Worm (Caenorhabditis elegans): Measurements from ENCODE around the gene Y32F6A.4.

- TF ChIP-seq pha-4 (tag; optimal IDR thresholded peaks at IDR 0.05) (no peak), mxl-1 (tag; optimal IDR thresholded peaks at IDR 0.05) (no peak), unc-62 (GFP tag; optimal IDR thresholded peaks at IDR 0.05) (no peak), xnd-1 (tag; optimal IDR thresholded peaks at IDR 0.05) (no peak), attf-5 (GFP tag; optimal IDR thresholded peaks at IDR 0.05) (no peak), C17E4.6 (GFP tag; IDR thresholded peaks at IDR 0.05) (no peak), lsl-1 (GFP tag; optimal IDR thresholded peaks at IDR 0.05) (no peak), snpc-1.1 (tag; optimal IDR thresholded peaks at IDR 0.05; ENCODE audit: insufficient read depth) (no peak), mcd-1 (GFP tag; IDR thresholded peaks at IDR 0.05) (no peak), F37B4.10 (GFP tag; IDR thresholded peaks at IDR 0.05) (no peak), rpc-1 (optimal IDR thresholded peaks at IDR 0.05) (no peak), rpc-1 (tag; optimal IDR thresholded peaks at IDR 0.05) (no peak), ama-1 (optimal IDR thresholded peaks at IDR 0.05) (peak; percentile 66), ama-1 (GFP tag; optimal IDR thresholded peaks at IDR 0.05) (no peak), madf-3 (GFP tag; IDR thresholded peaks at IDR 0.05) (peak; percentile 68; the same call in 1 of the 2 replicates)
Measured at ce11 chrV:10476864-10477443, 43.1 kb upstream of the Y32F6A.4 start.

All from whole organism, young adult.